Fruit fly (Drosophila melanogaster) whole organism, embryonic: ENCODE results near the gene CG2865.

Source experiments
- Atf6 ChIP-seq: fragments of 200-800 bp; sonication (Bioruptor generic); IDR thresholded peaks from 2 replicates; pipeline ENCODE4 v1.3.6; 2022; ENCODE audit warnings: missing biosample characterization, missing genetic modification characterization
- B-H1 ChIP-seq: fragments of 200-800 bp; sonication (Bioruptor generic); IDR thresholded peaks from 3 replicates; pipeline ENCODE4 v1.3.6; 2022; ENCODE audit warnings: missing biosample characterization, missing genetic modification characterization
- CG1024 ChIP-seq: fragments of 200-800 bp; sonication (Bioruptor generic); IDR thresholded peaks from 2 replicates; pipeline ENCODE4 v1.3.6; 2022; ENCODE audit warnings: missing biosample characterization, missing genetic modification characterization
- CG10654 ChIP-seq: fragments of 200-800 bp; sonication (Bioruptor generic); optimal IDR thresholded peaks from 2 replicates; lab custom pipeline; 2016; ENCODE audit warnings: missing biosample characterization, missing genetic modification characterization
- CG11456 ChIP-seq: fragments of 200-800 bp; sonication (Bioruptor generic); IDR thresholded peaks from 3 replicates; pipeline ENCODE4 v1.3.6; 2022; ENCODE audit warnings: missing biosample characterization, missing genetic modification characterization
- CG12104 ChIP-seq: fragments of 200-800 bp; sonication (Bioruptor generic); optimal IDR thresholded peaks from 3 replicates; lab custom pipeline; 2016; ENCODE audit warnings: missing biosample characterization, missing genetic modification characterization
- CG15696 ChIP-seq: fragments of 200-800 bp; sonication (Bioruptor generic); optimal IDR thresholded peaks from 2 replicates; lab custom pipeline; 2019; ENCODE audit warnings: missing biosample characterization, mild to moderate bottlenecking, missing genetic modification characterization, moderate library complexity
- CG17612 ChIP-seq: fragments of 200-800 bp; sonication (Bioruptor generic); IDR thresholded peaks from 2 replicates; pipeline ENCODE4 v1.3.6; 2022; ENCODE audit warnings: missing biosample characterization, missing genetic modification characterization
- CG18476 ChIP-seq: fragments of 200-800 bp; sonication (Bioruptor generic); optimal IDR thresholded peaks from 2 replicates; lab custom pipeline; 2016; ENCODE audit warnings: missing biosample characterization, mild to moderate bottlenecking, missing genetic modification characterization
- CG2875 ChIP-seq: fragments of 200-800 bp; sonication (Bioruptor generic); optimal IDR thresholded peaks from 2 replicates; lab custom pipeline; 2017; ENCODE audit warnings: missing biosample characterization, mild to moderate bottlenecking, missing genetic modification characterization, missing genetic modification reagents
- CG31388 ChIP-seq: fragments of 200-800 bp; sonication (Bioruptor generic); optimal IDR thresholded peaks from 2 replicates; lab custom pipeline; 2016; ENCODE audit warnings: missing biosample characterization, missing genetic modification characterization
- CG32532 ChIP-seq: fragments of 200-800 bp; sonication (Bioruptor generic); IDR thresholded peaks from 2 replicates; pipeline ENCODE4 v1.3.6; 2022; ENCODE audit warnings: missing biosample characterization, missing genetic modification characterization
- CG4730 ChIP-seq: fragments of 200-800 bp; sonication (Bioruptor generic); IDR thresholded peaks from 2 replicates; pipeline ENCODE4 v1.3.6; 2022; ENCODE audit warnings: missing biosample characterization, missing genetic modification characterization
- CG6654 ChIP-seq: fragments of 200-800 bp; sonication (Bioruptor generic); optimal IDR thresholded peaks from 2 replicates; lab custom pipeline; 2017; ENCODE audit warnings: missing biosample characterization, mild to moderate bottlenecking, missing genetic modification characterization
- CG7271 ChIP-seq: fragments of 200-800 bp; sonication (Bioruptor generic); optimal IDR thresholded peaks from 2 replicates; lab custom pipeline; 2018; ENCODE audit warnings: missing biosample characterization, mild to moderate bottlenecking, missing genetic modification characterization, moderate library complexity
- CG7928 ChIP-seq: fragments of 200-800 bp; sonication (Bioruptor generic); optimal IDR thresholded peaks from 2 replicates; lab custom pipeline; 2017; ENCODE audit warnings: missing biosample characterization, mild to moderate bottlenecking, missing genetic modification characterization
- CG8359 ChIP-seq: fragments of 200-800 bp; sonication (Bioruptor generic); optimal IDR thresholded peaks from 2 replicates; lab custom pipeline; 2017; ENCODE audit warnings: missing biosample characterization, mild to moderate bottlenecking, missing genetic modification characterization, borderline replicate concordance
- CG8388 ChIP-seq: fragments of 200-800 bp; sonication (Bioruptor generic); optimal IDR thresholded peaks from 2 replicates; lab custom pipeline; 2019; ENCODE audit warnings: missing biosample characterization, mild to moderate bottlenecking, missing genetic modification characterization, moderate library complexity
- CG9215 ChIP-seq: fragments of 200-800 bp; sonication (Bioruptor generic); IDR thresholded peaks from 2 replicates; pipeline ENCODE4 v1.3.6; 2022; ENCODE audit warnings: missing biosample characterization, missing genetic modification characterization
- D ChIP-seq, 2 experiments: fragments of 200-800 bp in 1 of 2; fragments of >200 bp in 1 of 2; sonication (Bioruptor generic) in 1 of 2; optimal IDR thresholded peaks; 2 replicates in 1 of 2; 3 replicates in 1 of 2; lab custom pipeline; 2017; ENCODE audit warnings: mild to moderate bottlenecking in 1 of 2, missing biosample characterization in 1 of 2, missing genetic modification characterization in 1 of 2, missing genetic modification reagents in 1 of 2
- Dip3 ChIP-seq: fragments of 200-800 bp; sonication (Bioruptor generic); optimal IDR thresholded peaks from 3 replicates; lab custom pipeline; 2016; ENCODE audit warnings: missing biosample characterization, missing genetic modification characterization
- HLH4C ChIP-seq: fragments of 200-800 bp; sonication (Bioruptor generic); IDR thresholded peaks from 3 replicates; pipeline ENCODE4 v1.3.6; 2022; ENCODE audit warnings: missing biosample characterization, missing genetic modification characterization; ENCODE audit not compliant: partially characterized antibody
- HmgZ ChIP-seq: fragments of 200-800 bp; sonication (Bioruptor generic); optimal IDR thresholded peaks from 2 replicates; lab custom pipeline; 2018; ENCODE audit warnings: missing biosample characterization, mild to moderate bottlenecking, missing genetic modification characterization
- Kr ChIP-seq: fragments of 200-800 bp; sonication (Bioruptor generic); optimal IDR thresholded peaks from 2 replicates; lab custom pipeline; 2017; ENCODE audit warnings: missing biosample characterization, mild to moderate bottlenecking, missing genetic modification characterization
- Lhr ChIP-seq: fragments of 200-800 bp; sonication (Bioruptor generic); optimal IDR thresholded peaks from 3 replicates; lab custom pipeline; 2017; ENCODE audit warnings: mild to moderate bottlenecking, missing biosample characterization, missing genetic modification reagents, missing genetic modification characterization
- PHDP ChIP-seq: fragments of 200-800 bp; sonication (Bioruptor generic); optimal IDR thresholded peaks from 3 replicates; lab custom pipeline; 2018; ENCODE audit warnings: missing biosample characterization, mild to moderate bottlenecking, missing genetic modification characterization, moderate library complexity
- Scr ChIP-seq: fragments of 200-800 bp; sonication (Bioruptor generic); IDR thresholded peaks from 2 replicates; pipeline ENCODE4 v1.3.6; 2022; ENCODE audit warnings: missing biosample characterization, missing genetic modification characterization; ENCODE audit not compliant: partially characterized antibody
- Sin3A ChIP-seq: fragments of >200 bp; optimal IDR thresholded peaks from 2 replicates; lab custom pipeline; 2018
- Sry-β ChIP-seq: fragments of 200-800 bp; sonication (Bioruptor generic); optimal IDR thresholded peaks from 2 replicates; lab custom pipeline; 2018; ENCODE audit warnings: missing biosample characterization, mild to moderate bottlenecking, missing genetic modification characterization, moderate library complexity
- abd-A ChIP-seq: fragments of 200-800 bp; sonication (Bioruptor generic); optimal IDR thresholded peaks from 3 replicates; lab custom pipeline; 2019; ENCODE audit warnings: missing biosample characterization, mild to moderate bottlenecking, missing genetic modification characterization, moderate library complexity
- ato ChIP-seq: fragments of 200-800 bp; sonication (Bioruptor generic); IDR thresholded peaks from 2 replicates; pipeline ENCODE4 v1.3.6; 2022; ENCODE audit warnings: missing biosample characterization, missing genetic modification characterization; ENCODE audit not compliant: partially characterized antibody
- bcd ChIP-seq: fragments of 200-800 bp; sonication (Bioruptor generic); optimal IDR thresholded peaks from 2 replicates; lab custom pipeline; 2017; ENCODE audit warnings: missing biosample characterization, mild to moderate bottlenecking, missing genetic modification characterization
- chm ChIP-seq: fragments of 200-800 bp; sonication (Bioruptor generic); IDR thresholded peaks from 2 replicates; pipeline ENCODE4 v1.3.6; 2022; ENCODE audit warnings: missing biosample characterization, missing genetic modification characterization
- crp ChIP-seq, 2 experiments: fragments of 200-800 bp; sonication (Bioruptor generic); optimal IDR thresholded peaks; 2 replicates in 1 of 2; 3 replicates in 1 of 2; lab custom pipeline; 2017; ENCODE audit warnings: missing biosample characterization in 2 of 2, missing genetic modification characterization in 2 of 2, mild to moderate bottlenecking in 1 of 2, moderate library complexity in 1 of 2
- danr ChIP-seq: fragments of 200-800 bp; sonication (Bioruptor generic); IDR thresholded peaks from 2 replicates; pipeline ENCODE4 v1.3.6; 2022; ENCODE audit warnings: missing biosample characterization, missing genetic modification characterization
- dati ChIP-seq: fragments of 200-800 bp; sonication (Bioruptor generic); IDR thresholded peaks from 2 replicates; pipeline ENCODE4 v1.3.6; 2022; ENCODE audit warnings: missing biosample characterization, missing genetic modification characterization
- dpn ChIP-seq, 2 experiments: fragments of 200-800 bp; sonication (Bioruptor generic); optimal IDR thresholded peaks; 3 replicates each; lab custom pipeline; 2016; ENCODE audit warnings: missing biosample characterization in 2 of 2, missing genetic modification characterization in 2 of 2
- ham ChIP-seq: fragments of 200-800 bp; sonication (Bioruptor generic); IDR thresholded peaks from 2 replicates; pipeline ENCODE4 v1.3.6; 2022; ENCODE audit warnings: missing biosample characterization, missing genetic modification characterization
- klu ChIP-seq: fragments of 200-800 bp; sonication (Bioruptor generic); IDR thresholded peaks from 2 replicates; pipeline ENCODE4 v1.3.6; 2022; ENCODE audit warnings: missing biosample characterization, missing genetic modification characterization
- knrl ChIP-seq: fragments of 200-800 bp; sonication (Bioruptor generic); IDR thresholded peaks from 3 replicates; pipeline ENCODE4 v1.3.6; 2022; ENCODE audit warnings: missing biosample characterization, missing genetic modification characterization; ENCODE audit not compliant: partially characterized antibody
- mam ChIP-seq: fragments of 200-800 bp; sonication (Bioruptor generic); optimal IDR thresholded peaks from 3 replicates; lab custom pipeline; 2016; ENCODE audit warnings: missing biosample characterization, missing genetic modification characterization
- mirr ChIP-seq: fragments of 200-800 bp; sonication (Bioruptor generic); optimal IDR thresholded peaks from 3 replicates; lab custom pipeline; 2018; ENCODE audit warnings: missing biosample characterization, mild to moderate bottlenecking, missing genetic modification characterization
- oc ChIP-seq: fragments of 200-800 bp; sonication (Bioruptor generic); optimal IDR thresholded peaks from 2 replicates; lab custom pipeline; 2018; ENCODE audit warnings: missing biosample characterization, mild to moderate bottlenecking, missing genetic modification characterization, moderate library complexity
- rib ChIP-seq: fragments of 200-800 bp; sonication (Bioruptor generic); IDR thresholded peaks from 2 replicates; pipeline ENCODE4 v1.3.6; 2022; ENCODE audit warnings: missing biosample characterization, missing genetic modification characterization
- row ChIP-seq: fragments of 200-800 bp; sonication (Bioruptor generic); IDR thresholded peaks from 3 replicates; pipeline ENCODE4 v1.3.6; 2022; ENCODE audit warnings: missing biosample characterization, missing genetic modification characterization
- salm ChIP-seq: fragments of 200-800 bp; sonication (Bioruptor generic); optimal IDR thresholded peaks from 2 replicates; lab custom pipeline; 2018; ENCODE audit warnings: missing biosample characterization, mild to moderate bottlenecking, missing genetic modification characterization
- slp2 ChIP-seq: fragments of 200-800 bp; sonication (Bioruptor generic); optimal IDR thresholded peaks from 2 replicates; lab custom pipeline; 2016; ENCODE audit warnings: missing biosample characterization, missing genetic modification characterization
- yki ChIP-seq: fragments of >200 bp; optimal IDR thresholded peaks from 3 replicates; lab custom pipeline; 2018

Gene CG2865

dm6 chrX:2303771-2304513 lies 10.7 kb upstream of the CG2865 start (continued):
- peak; percentile 92 for TF ChIP-seq abd-A (tag; lab: Kevin White, UChicago)
- peak; percentile 94 for TF ChIP-seq HmgZ (tag; lab: Kevin White, UChicago)
- TF ChIP-seq Lhr (GFP tag; lab: Kevin White, UChicago) = peak; percentile 63
- TF ChIP-seq ato (GFP tag; lab: Robert Waterston, UW) = no peak
- peak; percentile 88 for TF ChIP-seq Atf6 (GFP tag; lab: Robert Waterston, UW)
- peak; percentile 99 for TF ChIP-seq row (GFP tag; lab: Robert Waterston, UW)
- TF ChIP-seq CG7928 = peak; percentile 56
- TF ChIP-seq Dip3 (GFP tag; lab: Kevin White, UChicago) = peak; percentile 89
- TF ChIP-seq B-H1 (GFP tag; lab: Robert Waterston, UW) = peak; percentile 66
- peak; percentile 55; the same call in 1 of the 2 replicates for TF ChIP-seq CG1024 (GFP tag; lab: Robert Waterston, UW)
- TF ChIP-seq dpn (GFP tag; optimal IDR thresholded peaks at IDR 0.05; lab: Kevin White, UChicago) = peak; percentile 88 to 91
- peak; percentile 66 for TF ChIP-seq danr (GFP tag; lab: Robert Waterston, UW)
- TF ChIP-seq ham (GFP tag; lab: Robert Waterston, UW) = peak; percentile 72; the same call in 1 of the 2 replicates
- TF ChIP-seq Sin3A (lab: Kevin White, UChicago) = no peak
- TF ChIP-seq CG17612 (GFP tag; lab: Robert Waterston, UW) = peak; percentile 47; the same call in 1 of the 2 replicates
- TF ChIP-seq CG31388 (GFP tag; lab: Kevin White, UChicago) = peak; percentile 13
- TF ChIP-seq Kr = peak; percentile 76
- TF ChIP-seq CG18476 (GFP tag; lab: Kevin White, UChicago) = peak; percentile 84
- peak; percentile 92 for TF ChIP-seq PHDP (tag; lab: Kevin White, UChicago)
- TF ChIP-seq klu (GFP tag; lab: Robert Waterston, UW) = peak; percentile 73
- TF ChIP-seq CG8359 (GFP tag; lab: Kevin White, UChicago) = peak; percentile 35
- TF ChIP-seq yki = peak; percentile 67
- TF ChIP-seq CG8388 (GFP tag; lab: Kevin White, UChicago) = peak; percentile 88
- peak; percentile 46; the same call in 1 of the 2 replicates for TF ChIP-seq CG4730 (GFP tag; lab: Robert Waterston, UW)
- TF ChIP-seq Sry-β = no peak
- peak; percentile 28; the same call in 1 of the 3 replicates for TF ChIP-seq knrl (GFP tag; lab: Robert Waterston, UW)
- peak; percentile 28 for TF ChIP-seq D (optimal IDR thresholded peaks at IDR 0.05; lab: Kevin White, UChicago)
- TF ChIP-seq D (GFP tag; optimal IDR thresholded peaks at IDR 0.05; lab: Kevin White, UChicago) = peak; percentile 86
- peak; percentile 25 for TF ChIP-seq CG7271 (tag; lab: Kevin White, UChicago)
- peak; percentile 77 for TF ChIP-seq salm (tag; lab: Kevin White, UChicago)
- no peak; the same call in 1 of the 2 replicates for TF ChIP-seq Scr (GFP tag; lab: Robert Waterston, UW)
- 0 out of 2 replicates have a peak, but pooled peaks have one; percentile 48 for TF ChIP-seq dati (GFP tag; lab: Robert Waterston, UW)
- TF ChIP-seq CG9215 = peak; percentile 68
- TF ChIP-seq chm (GFP tag; lab: Robert Waterston, UW) = peak; percentile 82
- TF ChIP-seq HLH4C = no peak
- peak in 1 of 2 experiments; percentile 45 for TF ChIP-seq crp (GFP tag; optimal IDR thresholded peaks at IDR 0.05; lab: Kevin White, UChicago)
- peak; percentile 87 for TF ChIP-seq CG32532 (GFP tag; lab: Robert Waterston, UW)
- peak; percentile 86 for TF ChIP-seq CG2875 (GFP tag; lab: Kevin White, UChicago)
- TF ChIP-seq CG10654 (GFP tag; lab: Kevin White, UChicago) = peak; percentile 83
- peak; percentile 87 for TF ChIP-seq bcd (GFP tag; lab: Kevin White, UChicago)
- peak; percentile 92 for TF ChIP-seq slp2 (GFP tag; lab: Kevin White, UChicago)
- peak; percentile 63 for TF ChIP-seq mirr (GFP tag; lab: Kevin White, UChicago)
- peak; percentile 55 for TF ChIP-seq CG6654 (GFP tag; lab: Kevin White, UChicago)
- peak; percentile 81 for TF ChIP-seq CG15696 (tag; lab: Kevin White, UChicago)
- TF ChIP-seq CG11456 = peak; percentile 63; the same call in 2 of the 3 replicates
- TF ChIP-seq oc (tag; lab: Kevin White, UChicago) = peak; percentile 72
- no peak; the same call in none of the 2 replicates for TF ChIP-seq rib
- no peak for TF ChIP-seq CG12104
- TF ChIP-seq mam = peak; percentile 86
